Fruit fly (Drosophila melanogaster): Measurements from ENCODE around the gene mei-217.

The mei-217 gene

dm6 chrX:17125017-17125821 lies 17.6 kb downstream of the mei-217 start (continued):
- TF ChIP-seq CG16779 (GFP tag; IDR thresholded peaks at IDR 0.05): no peak
- TF ChIP-seq ATbp (GFP tag; optimal IDR thresholded peaks at IDR 0.05): no peak
- TF ChIP-seq sd (tag; optimal IDR thresholded peaks at IDR 0.05): peak; percentile 86
- no peak for TF ChIP-seq Elba2 (GFP tag; optimal IDR thresholded peaks at IDR 0.05)
- TF ChIP-seq CG32772 (GFP tag; IDR thresholded peaks at IDR 0.05): peak; percentile 62
- TF ChIP-seq Xbp1 (GFP tag; optimal IDR thresholded peaks at IDR 0.05): peak; percentile 43
- TF ChIP-seq BEAF-32 (GFP tag; optimal IDR thresholded peaks at IDR 0.05): peak; percentile 85
- peak; percentile 49 for TF ChIP-seq CG18476 (GFP tag; optimal IDR thresholded peaks at IDR 0.05)
- peak; percentile 75 for TF ChIP-seq tgo (GFP tag; IDR thresholded peaks at IDR 0.05)
- TF ChIP-seq Antp (GFP tag; optimal IDR thresholded peaks at IDR 0.05): peak; percentile 7
- peak; percentile 37; the same call in 1 of the 2 replicates for TF ChIP-seq gsb (GFP tag; IDR thresholded peaks at IDR 0.05)
- TF ChIP-seq run (tag; optimal IDR thresholded peaks at IDR 0.05): no peak
- TF ChIP-seq NK7.1 (GFP tag; optimal IDR thresholded peaks at IDR 0.05): no peak
- TF ChIP-seq E2f2 (GFP tag; IDR thresholded peaks at IDR 0.05): no peak; the same call in none of the 2 replicates
- TF ChIP-seq ara (GFP tag; IDR thresholded peaks at IDR 0.05): peak; percentile 39; the same call in 1 of the 2 replicates
- TF ChIP-seq ranshi (GFP tag; IDR thresholded peaks at IDR 0.05): peak; percentile 68
- peak; percentile 78 for TF ChIP-seq ewg (GFP tag; optimal IDR thresholded peaks at IDR 0.05)
- peak; percentile 9 for TF ChIP-seq Max (GFP tag; optimal IDR thresholded peaks at IDR 0.05)
- TF ChIP-seq Hsf (GFP tag; optimal IDR thresholded peaks at IDR 0.05): peak; percentile 50
- TF ChIP-seq CG2116 (GFP tag; optimal IDR thresholded peaks at IDR 0.05): no peak
- TF ChIP-seq NfI (GFP tag; optimal IDR thresholded peaks at IDR 0.05): peak; percentile 56
- peak; percentile 47 for TF ChIP-seq CG9215 (GFP tag; IDR thresholded peaks at IDR 0.05)
- TF ChIP-seq cad (GFP tag; optimal IDR thresholded peaks at IDR 0.05): no peak
- peak; percentile 14 for TF ChIP-seq YL-1 (GFP tag; optimal IDR thresholded peaks at IDR 0.05)
- peak; percentile 29 for TF ChIP-seq ssp (GFP tag; IDR thresholded peaks at IDR 0.05)
- TF ChIP-seq MESR4 (GFP tag; optimal IDR thresholded peaks at IDR 0.05): no peak
- TF ChIP-seq HmgZ (tag; optimal IDR thresholded peaks at IDR 0.05): peak; percentile 22
- TF ChIP-seq ken (GFP tag; IDR thresholded peaks at IDR 0.05): peak; percentile 62; the same call in 2 of the 3 replicates
- peak; percentile 36; the same call in 1 of the 2 replicates for TF ChIP-seq peb (GFP tag; IDR thresholded peaks at IDR 0.05)
- no peak for TF ChIP-seq Bdp1 (GFP tag; optimal IDR thresholded peaks at IDR 0.05)
- peak; percentile 51 for TF ChIP-seq org-1 (GFP tag; optimal IDR thresholded peaks at IDR 0.05)
- no peak for TF ChIP-seq Gsc (GFP tag; IDR thresholded peaks at IDR 0.05)
- peak; percentile 49 for TF ChIP-seq CG10543 (GFP tag; optimal IDR thresholded peaks at IDR 0.05)
- TF ChIP-seq Chrac-16 (GFP tag; optimal IDR thresholded peaks at IDR 0.05): peak; percentile 20
- TF ChIP-seq nmo (GFP tag; optimal IDR thresholded peaks at IDR 0.05): peak; percentile 28
- peak; percentile 56 for TF ChIP-seq CG5953 (GFP tag; IDR thresholded peaks at IDR 0.05)
- no peak for TF ChIP-seq CG12942 (GFP tag; optimal IDR thresholded peaks at IDR 0.05)
- no peak for TF ChIP-seq da (GFP tag; optimal IDR thresholded peaks at IDR 0.05)
- TF ChIP-seq CG8388 (GFP tag; optimal IDR thresholded peaks at IDR 0.05): peak; percentile 34
- peak; percentile 65 for TF ChIP-seq CG7963 (GFP tag; IDR thresholded peaks at IDR 0.05; ENCODE audit: partially characterized antibody)
- TF ChIP-seq bab2 (GFP tag; optimal IDR thresholded peaks at IDR 0.05): no peak
- peak; percentile 27 for TF ChIP-seq CG15011 (GFP tag; optimal IDR thresholded peaks at IDR 0.05)
- TF ChIP-seq NC2α (GFP tag; optimal IDR thresholded peaks at IDR 0.05): no peak
- TF ChIP-seq Sox102F (GFP tag; optimal IDR thresholded peaks at IDR 0.05): peak; percentile 64
- TF ChIP-seq ham (GFP tag; IDR thresholded peaks at IDR 0.05): peak; percentile 23; the same call in 1 of the 2 replicates
- peak; percentile 60 for TF ChIP-seq CG4424 (GFP tag; optimal IDR thresholded peaks at IDR 0.05)
- TF ChIP-seq croc (GFP tag; conservative IDR thresholded peaks at IDR 0.05): no peak
- peak; percentile 98 for TF ChIP-seq Dll (GFP tag; IDR thresholded peaks at IDR 0.05; ENCODE audit: partially characterized antibody)
- TF ChIP-seq slbo (GFP tag; IDR thresholded peaks at IDR 0.05): peak; percentile 81
